Worm (Caenorhabditis elegans) whole organism, young adult: ENCODE data around the gene dve-1.

ENCODE experiments used
- B0336.3 ChIP-seq: fragments of 200-800 bp; sonication (Bioruptor generic); IDR thresholded peaks from 2 replicates; pipeline ENCODE4 v1.3.6; 2022; ENCODE audit warnings: missing genetic modification characterization, missing compliant biosample characterization
- C06A6.2 ChIP-seq: fragments of 200-800 bp; sonication (Bioruptor generic); conservative IDR thresholded peaks from 2 replicates; pipeline ENCODE4 v1.3.6; 2022; ENCODE audit warnings: missing genetic modification characterization, missing compliant biosample characterization
- F22D6.2 ChIP-seq: sonication (generic microtip); optimal IDR thresholded peaks from 2 replicates; lab custom pipeline; 2016; ENCODE audit warnings: mild to moderate bottlenecking, missing genetic modification characterization, missing compliant biosample characterization
- F23B12.7 ChIP-seq: sonication (generic microtip); optimal IDR thresholded peaks from 2 replicates; lab custom pipeline; 2017; ENCODE audit warnings: missing genetic modification characterization, mild to moderate bottlenecking, missing compliant biosample characterization, antibody characterized with exemption, moderate library complexity; ENCODE audit not compliant: insufficient read depth
- F33H1.4 ChIP-seq: fragments of 200-800 bp; sonication (Bioruptor generic); IDR thresholded peaks from 2 replicates; pipeline ENCODE4 v1.3.6; 2022; ENCODE audit warnings: missing genetic modification reagents, missing genetic modification characterization, missing compliant biosample characterization
- F37B4.10 ChIP-seq: fragments of 200-800 bp; sonication (Bioruptor generic); IDR thresholded peaks from 2 replicates; pipeline ENCODE4 v1.3.6; 2022; ENCODE audit warnings: missing genetic modification characterization, missing compliant biosample characterization
- F39B2.1 ChIP-seq: fragments of 200-800 bp; sonication (Bioruptor generic); IDR thresholded peaks from 2 replicates; pipeline ENCODE4 v1.3.6; 2022; ENCODE audit warnings: missing genetic modification reagents, missing genetic modification characterization, missing compliant biosample characterization
- F57A8.1 ChIP-seq: fragments of 200-800 bp; sonication (Bioruptor generic); optimal IDR thresholded peaks from 2 replicates; lab custom pipeline; 2018; ENCODE audit warnings: mild to moderate bottlenecking, missing genetic modification characterization, moderate library complexity, missing compliant biosample characterization
- K11D2.4 ChIP-seq: fragments of 200-800 bp; sonication (Bioruptor generic); IDR thresholded peaks from 2 replicates; pipeline ENCODE4 v1.3.6; 2022; ENCODE audit warnings: missing genetic modification reagents, missing genetic modification characterization, missing compliant biosample characterization
- ZK185.1 ChIP-seq: sonication (generic microtip); optimal IDR thresholded peaks from 2 replicates; lab custom pipeline; 2016; ENCODE audit warnings: mild to moderate bottlenecking, missing genetic modification characterization, missing compliant biosample characterization; ENCODE audit not compliant: poor library complexity, severe bottlenecking
- ama-1 ChIP-seq, 3 experiments: fragments of 150-350 bp in 1 of 3; sonication (generic microtip) in 2 of 3; optimal IDR thresholded peaks; 2 replicates each; lab custom pipeline; 2014 to 2018; ENCODE audit warnings: missing biosample characterization in 2 of 3, missing genetic modification characterization in 2 of 3, missing genetic modification reagents in 2 of 3
- attf-5 ChIP-seq: fragments of 200-800 bp; sonication (Bioruptor generic); optimal IDR thresholded peaks from 2 replicates; lab custom pipeline; 2018; ENCODE audit warnings: mild to moderate bottlenecking, missing genetic modification characterization, missing compliant biosample characterization
- cebp-2 ChIP-seq: fragments of 200-800 bp; sonication (Bioruptor generic); IDR thresholded peaks from 2 replicates; pipeline ENCODE4 v1.3.6; 2022; ENCODE audit warnings: missing genetic modification characterization, missing compliant biosample characterization
- ceh-27 ChIP-seq: fragments of 200-800 bp; sonication (Bioruptor generic); optimal IDR thresholded peaks from 2 replicates; lab custom pipeline; 2018; ENCODE audit warnings: mild to moderate bottlenecking, missing genetic modification characterization, moderate library complexity, missing compliant biosample characterization
- ceh-79 ChIP-seq: sonication (generic microtip); optimal IDR thresholded peaks from 2 replicates; lab custom pipeline; 2017; ENCODE audit warnings: mild to moderate bottlenecking, missing genetic modification characterization, missing compliant biosample characterization
- ceh-91 ChIP-seq: fragments of 200-800 bp; sonication (Bioruptor generic); IDR thresholded peaks from 2 replicates; pipeline ENCODE4 v1.3.6; 2022; ENCODE audit warnings: missing genetic modification reagents, missing genetic modification characterization, missing compliant biosample characterization
- chd-7 ChIP-seq: sonication (generic microtip); optimal IDR thresholded peaks from 2 replicates; lab custom pipeline; 2016; ENCODE audit warnings: mild to moderate bottlenecking, missing genetic modification characterization, moderate library complexity, missing compliant biosample characterization
- dpl-1 ChIP-seq: fragments of 150-350 bp; optimal IDR thresholded peaks from 2 replicates; lab custom pipeline; 2014; ENCODE audit warnings: missing biosample characterization, missing genetic modification reagents, missing genetic modification characterization
- ekl-4 ChIP-seq: fragments of 200-800 bp; sonication (Bioruptor generic); IDR thresholded peaks from 2 replicates; pipeline ENCODE4 v1.3.6; 2022; ENCODE audit warnings: missing genetic modification reagents, missing genetic modification characterization, missing compliant biosample characterization
- gei-17 ChIP-seq: fragments of 200-800 bp; sonication (Bioruptor generic); optimal IDR thresholded peaks from 2 replicates; lab custom pipeline; 2018; ENCODE audit warnings: mild to moderate bottlenecking, missing genetic modification characterization, missing compliant biosample characterization
- him-1 ChIP-seq: sonication (generic microtip); optimal IDR thresholded peaks from 2 replicates; lab custom pipeline; 2016; ENCODE audit warnings: missing genotype, missing genetic modification reagents, missing genetic modification characterization, missing compliant biosample characterization
- hlh-26 ChIP-seq: fragments of 200-800 bp; sonication (Bioruptor generic); conservative IDR thresholded peaks from 2 replicates; pipeline ENCODE4 v1.3.6; 2022; ENCODE audit warnings: missing genetic modification reagents, missing genetic modification characterization, missing compliant biosample characterization
- hmg-1.2 ChIP-seq: fragments of 200-800 bp; sonication (Bioruptor generic); IDR thresholded peaks from 2 replicates; pipeline ENCODE4 v1.3.6; 2022; ENCODE audit warnings: missing genetic modification reagents, missing genetic modification characterization, missing compliant biosample characterization
- hsf-1 ChIP-seq: fragments of 200-800 bp; sonication (Bioruptor generic); IDR thresholded peaks from 2 replicates; pipeline ENCODE4 v1.3.6; 2022; ENCODE audit warnings: missing genetic modification reagents, missing genetic modification characterization, missing compliant biosample characterization
- lin-40 ChIP-seq: sonication (generic microtip); optimal IDR thresholded peaks from 2 replicates; lab custom pipeline; 2016; ENCODE audit warnings: missing genetic modification characterization, mild to moderate bottlenecking, missing compliant biosample characterization, missing genotype, missing genetic modification reagents
- lir-1 ChIP-seq: fragments of 200-800 bp; sonication (Bioruptor generic); conservative IDR thresholded peaks from 2 replicates; pipeline ENCODE4 v1.3.6; 2022; ENCODE audit warnings: missing genetic modification reagents, missing genetic modification characterization, missing compliant biosample characterization
- mcd-1 ChIP-seq: fragments of 200-800 bp; sonication (Bioruptor generic); IDR thresholded peaks from 2 replicates; pipeline ENCODE4 v1.3.6; 2022; ENCODE audit warnings: missing genetic modification reagents, missing genetic modification characterization, missing compliant biosample characterization
- mel-28 ChIP-seq: sonication (generic microtip); optimal IDR thresholded peaks from 2 replicates; lab custom pipeline; 2016; ENCODE audit warnings: borderline replicate concordance, mild to moderate bottlenecking, missing genetic modification characterization, missing compliant biosample characterization
- nfya-1 ChIP-seq: sonication (generic microtip); optimal IDR thresholded peaks from 2 replicates; lab custom pipeline; 2017; ENCODE audit warnings: antibody characterized with exemption, missing compliant biosample characterization, missing genetic modification characterization, borderline replicate concordance; ENCODE audit not compliant: insufficient read depth
- nhr-120 ChIP-seq: fragments of 200-800 bp; sonication (Bioruptor generic); IDR thresholded peaks from 2 replicates; pipeline ENCODE4 v1.3.6; 2022; ENCODE audit warnings: missing genetic modification characterization, missing compliant biosample characterization
- pbrm-1 ChIP-seq: fragments of 200-800 bp; sonication (Bioruptor generic); IDR thresholded peaks from 2 replicates; pipeline ENCODE4 v1.3.6; 2022; ENCODE audit warnings: missing genetic modification reagents, missing genetic modification characterization, missing compliant biosample characterization
- snpc-3.4 ChIP-seq: sonication (generic microtip); optimal IDR thresholded peaks from 2 replicates; lab custom pipeline; 2017; ENCODE audit warnings: missing genetic modification characterization, mild to moderate bottlenecking, missing compliant biosample characterization, antibody characterized with exemption, moderate library complexity, missing genotype, missing genetic modification reagents
- snpc-4 ChIP-seq, 5 experiments: fragments of 150-350 bp in 1 of 5; sonication (generic microtip) in 4 of 5; optimal IDR thresholded peaks; 2 replicates each; lab custom pipeline; 2014 to 2018; ENCODE audit warnings: missing genetic modification characterization in 5 of 5, missing biosample characterization in 3 of 5, antibody characterized with exemption in 2 of 5, mild to moderate bottlenecking in 2 of 5, missing compliant biosample characterization in 2 of 5, missing genotype in 2 of 5, moderate library complexity in 2 of 5, missing genetic modification reagents in 1 of 5
- xnd-1 ChIP-seq: sonication (generic microtip); optimal IDR thresholded peaks from 2 replicates; lab custom pipeline; 2016; ENCODE audit warnings: missing genotype, missing genetic modification reagents, missing genetic modification characterization, missing compliant biosample characterization
- zfh-2 ChIP-seq: fragments of 200-800 bp; sonication (Bioruptor generic); conservative IDR thresholded peaks from 2 replicates; pipeline ENCODE4 v1.3.6; 2022; ENCODE audit warnings: missing genetic modification reagents, missing genetic modification characterization, missing compliant biosample characterization
- zim-3 ChIP-seq: sonication (generic microtip); optimal IDR thresholded peaks from 2 replicates; lab custom pipeline; 2017; ENCODE audit warnings: mild to moderate bottlenecking, missing genetic modification characterization, moderate library complexity, missing compliant biosample characterization

The dve-1 gene

ce11 chrX:404597-404996 is 29.0 kb downstream of the dve-1 start, which contains the start of gene R04A9.1:
Gene R04A9.1 (plus strand): TSS chrX:404897.
- TF ChIP-seq ama-1 (optimal IDR thresholded peaks at IDR 0.05; lab: Kevin White, UChicago) (no peak), ama-1 (GFP tag; optimal IDR thresholded peaks at IDR 0.05; lab: Kevin White, UChicago) (no peak), F33H1.4 (no peak), ceh-27 (GFP tag; lab: Kevin White, UChicago) (no peak), pbrm-1 (GFP tag; lab: Robert Waterston, UW) (no peak), F57A8.1 (no peak), attf-5 (GFP tag; lab: Kevin White, UChicago) (no peak), nfya-1 (no peak), hlh-26 (GFP tag; lab: Robert Waterston, UW) (no peak), snpc-3.4 (tag; lab: Kevin White, UChicago) (no peak)

- TF ChIP-seq ceh-79 = no peak
- TF ChIP-seq lin-40 (tag; lab: Kevin White, UChicago) = peak; percentile 59
- TF ChIP-seq gei-17 = peak; percentile 36
- no peak for TF ChIP-seq xnd-1 (tag; lab: Kevin White, UChicago)
- no peak for TF ChIP-seq B0336.3 (GFP tag; lab: Robert Waterston, UW)
- no peak for TF ChIP-seq C06A6.2
- TF ChIP-seq ceh-91 (GFP tag; lab: Robert Waterston, UW) = no peak
- no peak for TF ChIP-seq ekl-4 (GFP tag; lab: Robert Waterston, UW)
Observed at ce11 chrX:402951-403350, 30.7 kb downstream of the dve-1 start.

ce11 chrX:399535-399934 is 34.1 kb downstream of the dve-1 start:
- no peak for TF ChIP-seq cebp-2 (GFP tag; lab: Robert Waterston, UW)
- no peak for TF ChIP-seq snpc-4 (GFP tag; optimal IDR thresholded peaks at IDR 0.05; lab: Kevin White, UChicago)
- TF ChIP-seq snpc-4 (tag; optimal IDR thresholded peaks at IDR 0.05; lab: Kevin White, UChicago) = peak in 1 of 4 experiments; percentile 25

- TF ChIP-seq nhr-120 (no peak), F23B12.7 (tag; lab: Kevin White, UChicago) (no peak), mcd-1 (GFP tag; lab: Robert Waterston, UW) (no peak), dpl-1 (GFP tag; lab: Kevin White, UChicago) (no peak), hsf-1 (GFP tag; lab: Robert Waterston, UW) (no peak), mel-28 (tag; lab: Kevin White, UChicago) (no peak), zfh-2 (no peak), him-1 (no peak), F37B4.10 (no peak), ZK185.1 (tag; lab: Kevin White, UChicago) (no peak), chd-7 (no peak), F22D6.2 (tag; lab: Kevin White, UChicago) (no peak), K11D2.4 (no peak)
Observed at ce11 chrX:397259-397658, 36.4 kb downstream of the dve-1 start, which contains the start of gene R04A9.6. Gene R04A9.6 (plus strand): TSS chrX:397559.

- no peak for TF ChIP-seq cebp-2 (GFP tag; lab: Robert Waterston, UW)
- TF ChIP-seq lir-1 (GFP tag; lab: Robert Waterston, UW) = no peak
- TF ChIP-seq hmg-1.2 = no peak
- no peak for TF ChIP-seq F39B2.1 (GFP tag; lab: Robert Waterston, UW)
- TF ChIP-seq nfya-1 = no peak
- no peak for TF ChIP-seq zim-3
- TF ChIP-seq, all 124 proteins: peak for 0
Observed at ce11 chrX:394709-395108, 38.9 kb downstream of the dve-1 start, which contains the start of gene R04A9.7. Gene R04A9.7 (minus strand): TSS chrX:394892.
